Worm (Caenorhabditis elegans): ENCODE results near the gene sodh-2.

DNA sequence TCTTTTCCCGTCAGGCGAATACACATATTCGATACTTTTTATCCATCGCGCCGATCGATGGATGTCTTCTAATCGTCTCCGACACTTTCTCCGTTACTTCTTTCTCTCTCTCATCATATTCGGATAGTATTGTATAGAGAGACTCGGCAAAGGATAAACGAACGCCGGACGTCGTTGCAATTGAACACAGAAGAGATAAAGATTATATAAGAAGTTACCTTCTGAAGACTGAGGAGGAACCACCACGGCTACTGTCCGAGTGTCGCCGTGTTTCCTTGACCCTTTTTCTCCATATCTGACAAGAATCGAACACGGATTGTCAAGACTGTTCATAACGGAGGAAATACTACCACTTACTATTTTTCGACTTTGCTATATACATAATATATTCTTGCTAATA lies 8.1 kb upstream of the sodh-2 start, which contains the start of gene sma-1:
- no peak for TF ChIP-seq F13C5.2 (tag; optimal IDR thresholded peaks at IDR 0.05)
- no peak for TF ChIP-seq flt-1 (GFP tag; IDR thresholded peaks at IDR 0.05)
- TF ChIP-seq tbx-11 (GFP tag; IDR thresholded peaks at IDR 0.05), result no peak
- TF ChIP-seq aly-1 (tag; optimal IDR thresholded peaks at IDR 0.05), result no peak
- no peak for TF ChIP-seq ama-1 (optimal IDR thresholded peaks at IDR 0.05)
- TF ChIP-seq pes-1 (GFP tag; IDR thresholded peaks at IDR 0.05), result no peak
- TF ChIP-seq scrt-1 (GFP tag; IDR thresholded peaks at IDR 0.05), result no peak
- no peak for TF ChIP-seq ceh-36 (tag; optimal IDR thresholded peaks at IDR 0.05)
- TF ChIP-seq tbx-37 (GFP tag; conservative IDR thresholded peaks at IDR 0.05), result no peak
- no peak for TF ChIP-seq sea-1 (GFP tag; conservative IDR thresholded peaks at IDR 0.05)
- no peak for TF ChIP-seq hmbx-1 (tag; optimal IDR thresholded peaks at IDR 0.05)
- no peak for TF ChIP-seq tra-4 (tag; optimal IDR thresholded peaks at IDR 0.05)
- TF ChIP-seq B0310.2 (tag; optimal IDR thresholded peaks at IDR 0.05), result no peak

Measured in whole organism, early embryonic.